Worm (Caenorhabditis elegans): Measurements from ENCODE around the gene R05F9.11.

R05F9.11 gene

DNA sequence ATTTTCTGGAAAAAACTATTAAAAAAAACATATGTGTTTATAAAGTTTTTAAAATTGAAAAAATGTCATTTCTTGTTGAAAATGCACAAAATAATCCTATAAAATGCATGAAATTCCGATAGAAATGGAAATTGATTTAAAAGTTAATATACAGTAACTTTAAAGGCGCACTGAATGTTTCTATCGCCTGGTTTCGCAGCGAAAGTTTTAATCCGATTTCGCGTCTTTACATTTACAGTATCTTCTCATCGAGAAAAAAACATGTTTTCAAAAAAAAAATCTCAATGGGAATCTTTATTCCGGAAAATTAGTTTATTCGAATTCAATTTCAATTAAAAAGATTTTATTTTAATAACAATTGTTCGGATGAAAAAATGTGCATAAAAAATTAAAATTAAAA, at the start of gene R05F9.11:
TSS of gene R05F9.11 (minus strand) at position 5 of the 400 bp plus-strand sequence.
- TF ChIP-seq dao-5 (tag; optimal IDR thresholded peaks at IDR 0.05): no peak
- TF ChIP-seq him-1 (tag; optimal IDR thresholded peaks at IDR 0.05): no peak
- no peak for TF ChIP-seq W03F9.2 (tag; optimal IDR thresholded peaks at IDR 0.05)

DNA sequence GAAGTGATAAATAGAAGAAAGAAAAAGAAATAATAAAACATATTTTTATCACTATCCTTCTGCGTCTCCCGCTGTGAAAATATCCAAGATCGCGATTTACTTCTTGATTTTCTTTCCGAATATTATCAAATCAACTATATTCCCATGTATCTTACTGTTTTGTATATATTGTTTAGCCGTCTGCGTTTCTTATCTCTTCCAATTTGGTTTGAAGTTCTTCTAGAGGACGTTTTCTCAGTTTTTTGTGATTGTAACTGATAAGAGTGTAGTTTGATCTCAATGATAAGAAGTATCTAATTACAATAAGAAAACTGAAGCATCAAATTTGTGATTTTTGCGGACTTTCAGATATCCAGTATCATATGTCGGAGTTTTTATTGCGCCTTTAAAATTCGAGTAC, 46.7 kb upstream of the R05F9.11 start:
- TF ChIP-seq W03F9.2 (tag; optimal IDR thresholded peaks at IDR 0.05) (peak; percentile 9), dao-5 (tag; optimal IDR thresholded peaks at IDR 0.05) (no peak)

ce11 chrII:4959719-4960118, 45.7 kb upstream of the R05F9.11 start, which contains the start of gene ulp-2:
TSS of gene ulp-2 (minus strand) at chrII:4959876.
- no peak for TF ChIP-seq dao-5 (tag; optimal IDR thresholded peaks at IDR 0.05)
- no peak for TF ChIP-seq him-1 (tag; optimal IDR thresholded peaks at IDR 0.05)
- TF ChIP-seq W03F9.2 (tag; optimal IDR thresholded peaks at IDR 0.05): no peak

DNA sequence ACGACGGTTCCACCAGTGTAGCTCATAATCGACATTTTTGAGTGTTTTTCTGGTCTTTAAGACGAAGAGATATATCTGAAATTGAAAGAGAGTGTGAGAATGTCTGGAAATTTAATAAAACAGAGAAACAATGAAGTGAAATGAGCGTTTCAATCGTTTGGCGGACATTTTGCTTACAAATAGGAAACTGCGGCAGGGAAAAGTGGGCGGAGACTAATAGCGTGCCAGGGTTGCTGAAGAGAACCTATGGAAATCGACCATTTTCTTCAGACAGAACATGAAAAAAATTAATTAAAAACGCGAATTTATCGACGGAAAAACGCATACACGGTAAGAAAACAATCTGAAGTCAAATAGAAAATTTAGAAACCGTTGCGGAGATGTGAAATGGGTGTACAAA, 41.3 kb upstream of the R05F9.11 start, which contains the start of gene pbs-3:
TSS of gene pbs-3 (minus strand) at position 75 of the 400 bp plus-strand sequence.
- peak; percentile 38 for TF ChIP-seq W03F9.2 (tag; optimal IDR thresholded peaks at IDR 0.05)
- no peak for TF ChIP-seq dao-5 (tag; optimal IDR thresholded peaks at IDR 0.05)

- TF ChIP-seq dao-5 (tag; optimal IDR thresholded peaks at IDR 0.05): no peak
- TF ChIP-seq W03F9.2 (tag; optimal IDR thresholded peaks at IDR 0.05): no peak
- no peak for TF ChIP-seq him-1 (tag; optimal IDR thresholded peaks at IDR 0.05)
Observed at ce11 chrII:4954099-4954959, 40.3 kb upstream of the R05F9.11 start.

DNA sequence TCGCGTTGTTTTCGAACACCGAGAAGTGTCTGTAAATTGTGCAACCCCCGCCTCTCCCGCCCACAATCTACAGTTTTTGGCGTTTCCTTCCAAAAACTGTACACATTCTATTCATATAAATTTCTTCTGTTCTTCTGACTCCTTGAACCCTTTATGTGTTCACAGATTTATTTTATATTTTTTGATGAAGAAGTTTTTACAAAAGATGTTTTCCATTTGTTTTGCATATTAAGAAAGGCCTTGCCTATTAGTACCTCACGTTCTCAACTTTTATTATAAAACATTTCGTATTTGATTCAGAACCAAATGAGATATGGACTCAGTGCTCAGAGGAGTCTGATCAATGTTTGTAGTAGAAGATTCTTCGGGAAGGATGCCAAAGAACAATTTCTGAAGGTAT, 39.3 kb upstream of the R05F9.11 start, which contains the start of gene ndx-3:
TSS of gene ndx-3 (plus strand) at position 301 of the 400 bp plus-strand sequence.
- TF ChIP-seq him-1 (tag; optimal IDR thresholded peaks at IDR 0.05) (no peak), dao-5 (tag; optimal IDR thresholded peaks at IDR 0.05) (no peak), W03F9.2 (tag; optimal IDR thresholded peaks at IDR 0.05) (no peak)

- no peak for TF ChIP-seq him-1 (tag; optimal IDR thresholded peaks at IDR 0.05)
- no peak for TF ChIP-seq W03F9.2 (tag; optimal IDR thresholded peaks at IDR 0.05)
- TF ChIP-seq dao-5 (tag; optimal IDR thresholded peaks at IDR 0.05): no peak
Observed at ce11 chrII:4949380-4949950, 35.4 kb upstream of the R05F9.11 start, which contains the start of the genes try-1 and zyg-12. TSS of gene try-1 (minus strand) at chrII:4949527. TSS of gene zyg-12 (plus strand) at chrII:4949900.

ce11 chrII:4948118-4948517, 34.1 kb upstream of the R05F9.11 start:
- TF ChIP-seq dao-5 (tag; optimal IDR thresholded peaks at IDR 0.05) (no peak), him-1 (tag; optimal IDR thresholded peaks at IDR 0.05) (no peak), W03F9.2 (tag; optimal IDR thresholded peaks at IDR 0.05) (no peak)

DNA sequence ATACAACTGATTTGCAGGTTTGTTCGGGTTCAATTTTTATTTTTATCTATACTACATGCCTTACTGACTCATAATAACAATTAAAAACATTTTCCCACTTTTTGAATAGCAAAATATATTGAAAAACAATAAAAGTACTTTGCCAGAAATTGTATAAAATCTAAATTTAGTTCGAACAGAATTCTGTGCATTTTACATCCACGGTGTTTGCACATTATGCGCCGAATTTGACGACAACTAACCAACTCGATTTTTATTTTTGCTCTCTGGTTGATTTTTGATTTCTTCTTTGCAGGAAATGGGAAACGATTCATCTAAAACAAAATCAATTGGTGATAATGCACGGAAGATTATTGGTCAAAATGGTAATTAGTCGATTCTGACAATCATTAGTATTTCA, 32.8 kb upstream of the R05F9.11 start:
- TF ChIP-seq him-1 (tag; optimal IDR thresholded peaks at IDR 0.05) (no peak), W03F9.2 (tag; optimal IDR thresholded peaks at IDR 0.05) (no peak), dao-5 (tag; optimal IDR thresholded peaks at IDR 0.05) (no peak)

ce11 chrII:4945695-4946094, 31.7 kb upstream of the R05F9.11 start, which contains the start of the genes gldi-11 and ZK546.2:
TSS of gene gldi-11 (minus strand) at chrII:4945789.
TSS of gene ZK546.2 (plus strand) at chrII:4946027.
- no peak for TF ChIP-seq him-1 (tag; optimal IDR thresholded peaks at IDR 0.05)
- no peak for TF ChIP-seq dao-5 (tag; optimal IDR thresholded peaks at IDR 0.05)
- no peak for TF ChIP-seq W03F9.2 (tag; optimal IDR thresholded peaks at IDR 0.05)

DNA sequence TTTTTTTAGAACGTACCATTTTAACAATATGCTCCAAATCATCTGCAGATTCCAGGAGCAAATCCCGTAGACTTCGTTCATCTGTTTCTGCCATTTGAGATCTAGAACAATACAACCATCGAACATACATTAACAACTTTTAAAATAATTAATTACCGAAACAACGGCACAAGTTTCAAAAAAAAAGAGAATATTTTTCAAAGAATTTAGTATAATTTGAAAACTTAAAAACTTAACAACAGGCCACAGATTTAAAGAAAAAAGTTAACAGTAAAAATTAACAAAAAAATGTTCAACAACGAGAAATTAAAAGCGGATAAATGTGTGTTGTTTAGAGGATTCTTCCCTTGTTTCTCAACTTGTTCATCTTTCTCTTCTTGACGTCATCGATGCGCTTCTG, 29.8 kb upstream of the R05F9.11 start, which contains the start of gene mdt-4:
TSS of gene mdt-4 (minus strand) at position 101 of the 400 bp plus-strand sequence.
- TF ChIP-seq dao-5 (tag; optimal IDR thresholded peaks at IDR 0.05) (no peak), him-1 (tag; optimal IDR thresholded peaks at IDR 0.05) (no peak), W03F9.2 (tag; optimal IDR thresholded peaks at IDR 0.05) (no peak)

DNA sequence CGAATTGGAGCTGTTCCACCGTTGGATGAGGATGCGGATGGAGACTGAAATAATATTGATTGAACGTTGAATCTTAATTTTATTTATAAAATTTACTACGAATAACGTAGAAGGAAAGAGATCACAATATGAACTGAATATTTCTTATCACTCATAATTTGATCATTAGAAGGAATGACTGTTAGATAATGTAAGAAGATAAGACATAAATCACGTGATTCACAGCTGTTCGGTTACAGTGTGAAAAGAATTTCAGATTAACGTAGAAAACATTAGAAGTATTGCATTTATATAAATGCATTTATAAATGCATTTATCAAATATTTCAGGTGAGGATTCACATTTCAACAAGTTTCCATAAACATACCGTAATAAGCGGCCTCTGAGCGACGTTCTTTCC, 28.8 kb upstream of the R05F9.11 start:
- TF ChIP-seq him-1 (tag; optimal IDR thresholded peaks at IDR 0.05): no peak
- no peak for TF ChIP-seq dao-5 (tag; optimal IDR thresholded peaks at IDR 0.05)
- no peak for TF ChIP-seq W03F9.2 (tag; optimal IDR thresholded peaks at IDR 0.05)

DNA sequence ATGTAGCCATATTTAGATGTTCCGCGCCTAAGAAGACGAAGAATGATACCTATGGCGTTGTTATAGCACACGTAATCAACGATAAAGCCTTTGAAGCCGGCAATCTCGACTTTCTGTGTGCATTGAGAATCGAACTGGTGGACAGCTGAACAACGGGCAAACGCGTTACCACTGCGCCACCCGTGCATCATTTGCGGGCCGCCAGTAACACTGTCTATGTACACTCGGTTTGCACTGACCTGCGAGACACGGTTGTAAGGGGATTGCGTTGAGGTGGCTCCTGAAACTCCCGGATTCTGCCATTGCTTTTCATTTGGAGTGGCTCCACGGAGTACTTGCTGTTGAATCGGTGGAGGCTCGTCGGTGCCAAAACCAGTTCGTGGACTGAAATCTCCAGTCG, 28.4 kb upstream of the R05F9.11 start:
- peak; percentile 44 for TF ChIP-seq dao-5 (tag; optimal IDR thresholded peaks at IDR 0.05)
- no peak for TF ChIP-seq him-1 (tag; optimal IDR thresholded peaks at IDR 0.05)
- no peak for TF ChIP-seq W03F9.2 (tag; optimal IDR thresholded peaks at IDR 0.05)
